Worm (Caenorhabditis elegans) whole organism, L4 larva: Measurements from ENCODE around the gene T26A5.2.

Experiments used
- F26F4.8 ChIP-seq: fragments of 200-800 bp; sonication (Bioruptor generic); conservative IDR thresholded peaks from 2 replicates; pipeline ENCODE4 v1.3.6; 2022; ENCODE audit warnings: missing genetic modification characterization, missing compliant biosample characterization
- R02D3.7 ChIP-seq: fragments of 150-350 bp; sonication (generic microtip); optimal IDR thresholded peaks from 3 replicates; lab custom pipeline; 2014; ENCODE audit warnings: missing biosample characterization, missing genetic modification characterization
- dmd-9 ChIP-seq: fragments of 200-800 bp; sonication (Bioruptor generic); IDR thresholded peaks from 2 replicates; pipeline ENCODE4 v1.3.6; 2022; ENCODE audit warnings: missing genetic modification reagents, missing genetic modification characterization, missing compliant biosample characterization
- dve-1 ChIP-seq: sonication (generic microtip); optimal IDR thresholded peaks from 2 replicates; lab custom pipeline; 2017; ENCODE audit warnings: antibody characterized with exemption, mild to moderate bottlenecking, missing genetic modification characterization, missing compliant biosample characterization; ENCODE audit not compliant: insufficient read depth
- fos-1 ChIP-seq: fragments of 150-350 bp; optimal IDR thresholded peaks from 2 replicates; lab custom pipeline; 2014; ENCODE audit warnings: missing biosample characterization, missing genetic modification characterization
- mep-1 ChIP-seq: fragments of 150-350 bp; sonication (generic microtip); optimal IDR thresholded peaks from 3 replicates; lab custom pipeline; 2014; ENCODE audit warnings: missing biosample characterization, missing genetic modification characterization
- nhr-237 ChIP-seq: sonication (generic microtip); optimal IDR thresholded peaks from 2 replicates; lab custom pipeline; 2017; ENCODE audit warnings: missing biosample characterization, missing genetic modification characterization
- nhr-77 ChIP-seq: fragments of 150-350 bp; optimal IDR thresholded peaks from 2 replicates; lab custom pipeline; 2014; ENCODE audit warnings: missing biosample characterization, missing genetic modification characterization
- pqm-1 ChIP-seq: sonication (generic microtip); optimal IDR thresholded peaks from 2 replicates; lab custom pipeline; 2017; ENCODE audit warnings: missing biosample characterization, missing genetic modification characterization
- sdz-12 ChIP-seq: fragments of 200-800 bp; sonication (Bioruptor generic); optimal IDR thresholded peaks from 2 replicates; lab custom pipeline; 2018; ENCODE audit warnings: mild to moderate bottlenecking, missing genetic modification characterization, missing compliant biosample characterization
- snpc-1.2 ChIP-seq: fragments of 200-800 bp; sonication (Bioruptor generic); IDR thresholded peaks from 2 replicates; pipeline ENCODE4 v1.3.6; 2022; ENCODE audit warnings: missing genetic modification reagents, missing genetic modification characterization, missing compliant biosample characterization
- snpc-4 ChIP-seq: fragments of 150-350 bp; optimal IDR thresholded peaks from 2 replicates; lab custom pipeline; 2014; ENCODE audit warnings: missing biosample characterization, missing genetic modification characterization
- spr-3 ChIP-seq: fragments of 200-800 bp; sonication (Bioruptor generic); optimal IDR thresholded peaks from 2 replicates; lab custom pipeline; 2018; ENCODE audit warnings: mild to moderate bottlenecking, missing genetic modification characterization, missing compliant biosample characterization
- ztf-11 ChIP-seq: fragments of 150-350 bp; optimal IDR thresholded peaks from 2 replicates; lab custom pipeline; 2014; ENCODE audit warnings: missing biosample characterization, missing genetic modification characterization

- no peak for TF ChIP-seq R02D3.7 (tag; lab: Kevin White, UChicago)
- TF ChIP-seq nhr-77 (tag; lab: Kevin White, UChicago) = no peak
- TF ChIP-seq ztf-11 (tag; lab: Kevin White, UChicago) = no peak
- no peak for TF ChIP-seq nhr-237 (tag; lab: Kevin White, UChicago)
- no peak for TF ChIP-seq mep-1 (tag; lab: Kevin White, UChicago)
- no peak for TF ChIP-seq snpc-1.2 (GFP tag; lab: Robert Waterston, UW)
- no peak for TF ChIP-seq fos-1 (tag; lab: Kevin White, UChicago)
- TF ChIP-seq spr-3 (GFP tag; lab: Kevin White, UChicago) = no peak
- TF ChIP-seq sdz-12 = no peak
- no peak for TF ChIP-seq dmd-9 (GFP tag; lab: Robert Waterston, UW)
- no peak for TF ChIP-seq pqm-1
- no peak for TF ChIP-seq F26F4.8 (GFP tag; lab: Robert Waterston, UW)
- no peak for TF ChIP-seq snpc-4 (tag; lab: Kevin White, UChicago)
- TF ChIP-seq dve-1 = no peak
Observed at ce11 chrIII:6507832-6508231, 40.7 kb downstream of the T26A5.2 start, which contains the start of gene F23F12.12.
